Worm (Caenorhabditis elegans) whole organism, young adult: ENCODE data around the gene F59D6.1.

Experiments used
- B0336.3 ChIP-seq: fragments of 200-800 bp; sonication (Bioruptor generic); IDR thresholded peaks from 2 replicates; pipeline ENCODE4 v1.3.6; 2022; ENCODE audit warnings: missing genetic modification characterization, missing compliant biosample characterization
- F10E7.11 ChIP-seq: sonication (generic microtip); optimal IDR thresholded peaks from 2 replicates; lab custom pipeline; 2017; ENCODE audit warnings: mild to moderate bottlenecking, missing genetic modification characterization, moderate library complexity, missing compliant biosample characterization
- F22D6.2 ChIP-seq: sonication (generic microtip); optimal IDR thresholded peaks from 2 replicates; lab custom pipeline; 2016; ENCODE audit warnings: mild to moderate bottlenecking, missing genetic modification characterization, missing compliant biosample characterization
- ets-4 ChIP-seq: fragments of 200-800 bp; sonication (Bioruptor generic); optimal IDR thresholded peaks from 2 replicates; lab custom pipeline; 2018; ENCODE audit warnings: mild to moderate bottlenecking, missing genetic modification characterization, missing compliant biosample characterization
- lag-1 ChIP-seq: fragments of 200-800 bp; sonication (Bioruptor generic); IDR thresholded peaks from 2 replicates; pipeline ENCODE4 v1.3.6; 2022; ENCODE audit warnings: missing genetic modification reagents, missing genetic modification characterization, missing compliant biosample characterization
- let-526 ChIP-seq: fragments of 200-800 bp; sonication (Bioruptor generic); IDR thresholded peaks from 2 replicates; pipeline ENCODE4 v1.3.6; 2022; ENCODE audit warnings: missing genetic modification reagents, missing genetic modification characterization, missing compliant biosample characterization
- lir-1 ChIP-seq: fragments of 200-800 bp; sonication (Bioruptor generic); conservative IDR thresholded peaks from 2 replicates; pipeline ENCODE4 v1.3.6; 2022; ENCODE audit warnings: missing genetic modification reagents, missing genetic modification characterization, missing compliant biosample characterization
- nhr-27 ChIP-seq: fragments of 200-800 bp; sonication (Bioruptor generic); optimal IDR thresholded peaks from 2 replicates; lab custom pipeline; 2018; ENCODE audit warnings: mild to moderate bottlenecking, missing genetic modification characterization, moderate library complexity, missing compliant biosample characterization
- snpc-4 ChIP-seq, 5 experiments: fragments of 150-350 bp in 1 of 5; sonication (generic microtip) in 4 of 5; optimal IDR thresholded peaks; 2 replicates each; lab custom pipeline; 2014 to 2018; ENCODE audit warnings: missing genetic modification characterization in 5 of 5, missing biosample characterization in 3 of 5, antibody characterized with exemption in 2 of 5, mild to moderate bottlenecking in 2 of 5, missing compliant biosample characterization in 2 of 5, missing genotype in 2 of 5, moderate library complexity in 2 of 5, missing genetic modification reagents in 1 of 5
- somi-1 ChIP-seq: fragments of 200-800 bp; sonication (Bioruptor generic); optimal IDR thresholded peaks from 2 replicates; lab custom pipeline; 2018; ENCODE audit warnings: mild to moderate bottlenecking, missing genetic modification characterization, missing compliant biosample characterization
- ztf-18 ChIP-seq: sonication (generic microtip); optimal IDR thresholded peaks from 2 replicates; lab custom pipeline; 2016; ENCODE audit warnings: missing genotype, mild to moderate bottlenecking, missing genetic modification characterization, missing compliant biosample characterization
- ztf-25 ChIP-seq: fragments of 200-800 bp; sonication (Bioruptor generic); IDR thresholded peaks from 2 replicates; pipeline ENCODE4 v1.3.6; 2022; ENCODE audit warnings: missing genetic modification reagents, missing genetic modification characterization, missing compliant biosample characterization

ce11 chrV:3094351-3094750 lies 49.4 kb downstream of the F59D6.1 start, which contains the start of gene cyp-33C9:
- no peak for TF ChIP-seq somi-1 (GFP tag; lab: Kevin White, UChicago)
- TF ChIP-seq F22D6.2, result no peak
- no peak for TF ChIP-seq B0336.3 (GFP tag; lab: Robert Waterston, UW)
- TF ChIP-seq ets-4, result no peak
- no peak for TF ChIP-seq ztf-25 (GFP tag; lab: Robert Waterston, UW)
- TF ChIP-seq lir-1 (GFP tag; lab: Robert Waterston, UW), result no peak
- TF ChIP-seq lag-1 (GFP tag; lab: Robert Waterston, UW), result no peak
- TF ChIP-seq let-526 (GFP tag; lab: Robert Waterston, UW), result no peak
- no peak for TF ChIP-seq nhr-27
- TF ChIP-seq snpc-4 (GFP tag; optimal IDR thresholded peaks at IDR 0.05; lab: Kevin White, UChicago), result no peak
- TF ChIP-seq snpc-4 (tag; optimal IDR thresholded peaks at IDR 0.05; lab: Kevin White, UChicago), result no peak
- no peak for TF ChIP-seq F10E7.11 (tag; lab: Kevin White, UChicago)
- TF ChIP-seq ztf-18 (tag; lab: Kevin White, UChicago), result no peak
